Fruit fly (Drosophila melanogaster) whole organism, adult: ENCODE data around the gene Fdx2.
A peak's percentile ranks its signal among the peaks of the same experiment; 100 is the strongest.

Experiments used
- CG11617 ChIP-seq: fragments of 200-800 bp; sonication (Bioruptor generic); optimal IDR thresholded peaks from 2 replicates; lab custom pipeline; 2017; ENCODE audit warnings: mild to moderate bottlenecking, missing biosample characterization, missing genetic modification reagents, missing genetic modification characterization
- CG12768 ChIP-seq: fragments of 200-800 bp; sonication (Bioruptor generic); optimal IDR thresholded peaks from 2 replicates; lab custom pipeline; 2017; ENCODE audit warnings: missing biosample characterization, missing genetic modification characterization, mild to moderate bottlenecking, moderate library complexity, missing genetic modification reagents
- CG1620 ChIP-seq: fragments of 200-800 bp; sonication (Bioruptor generic); optimal IDR thresholded peaks from 2 replicates; lab custom pipeline; 2016; ENCODE audit warnings: missing biosample characterization, missing genetic modification characterization
- CG33017 ChIP-seq: fragments of 200-800 bp; sonication (Bioruptor generic); optimal IDR thresholded peaks from 2 replicates; lab custom pipeline; 2018; ENCODE audit warnings: missing biosample characterization, mild to moderate bottlenecking, missing genetic modification characterization, moderate library complexity
- CG5204 ChIP-seq: fragments of 200-800 bp; sonication (Bioruptor generic); optimal IDR thresholded peaks from 2 replicates; lab custom pipeline; 2016; ENCODE audit warnings: missing biosample characterization, missing genetic modification characterization
- CG7045 ChIP-seq: fragments of 200-800 bp; sonication (Bioruptor generic); optimal IDR thresholded peaks from 2 replicates; lab custom pipeline; 2017; ENCODE audit warnings: missing biosample characterization, mild to moderate bottlenecking, missing genetic modification characterization
- CG7101 ChIP-seq: fragments of 200-800 bp; sonication (Bioruptor generic); optimal IDR thresholded peaks from 2 replicates; lab custom pipeline; 2018; ENCODE audit warnings: missing biosample characterization, mild to moderate bottlenecking, missing genetic modification characterization, moderate library complexity
- Clk ChIP-seq: fragments of 200-800 bp; sonication (Bioruptor generic); optimal IDR thresholded peaks from 2 replicates; lab custom pipeline; 2017; ENCODE audit warnings: missing biosample characterization, missing genetic modification characterization
- cic ChIP-seq: fragments of 200-800 bp; sonication (Bioruptor generic); optimal IDR thresholded peaks from 2 replicates; lab custom pipeline; 2017; ENCODE audit warnings: missing biosample characterization, mild to moderate bottlenecking, missing genetic modification characterization, moderate library complexity
- cnc ChIP-seq, 2 experiments: fragments of >200 bp; optimal IDR thresholded peaks; 2 replicates each; lab custom pipeline; 2017
- kay ChIP-seq: fragments of 200-800 bp; sonication (Bioruptor generic); peaks from one replicate; lab custom pipeline; 2016; ENCODE audit warnings: missing biosample characterization, missing genetic modification characterization, borderline replicate concordance
- ovo ChIP-seq: fragments of 200-800 bp; sonication (Bioruptor generic); optimal IDR thresholded peaks from 2 replicates; lab custom pipeline; 2016; ENCODE audit warnings: missing biosample characterization, missing genetic modification characterization
- pad ChIP-seq: fragments of 200-800 bp; sonication (Bioruptor generic); optimal IDR thresholded peaks from 3 replicates; lab custom pipeline; 2017; ENCODE audit warnings: missing biosample characterization, missing genetic modification characterization, mild to moderate bottlenecking, moderate library complexity, missing genetic modification reagents

dm6 chr3L:4282627-4283026 is 9.7 kb upstream of the Fdx2 start, which contains the start of gene CG11583:
- TF ChIP-seq ovo (GFP tag; lab: Kevin White, UChicago) = peak; percentile 26
- no peak for TF ChIP-seq cnc (optimal IDR thresholded peaks at IDR 0.05; lab: Kevin White, UChicago)
- TF ChIP-seq CG7045 (GFP tag; lab: Kevin White, UChicago) = peak; percentile 19
- peak; percentile 72 for TF ChIP-seq CG7101 (tag; lab: Kevin White, UChicago)
- TF ChIP-seq CG12768 (GFP tag; lab: Kevin White, UChicago) = peak; percentile 52
- TF ChIP-seq pad (GFP tag; lab: Kevin White, UChicago) = peak; percentile 57
- TF ChIP-seq CG33017 (tag; lab: Kevin White, UChicago) = peak; percentile 7
- TF ChIP-seq CG11617 (GFP tag; lab: Kevin White, UChicago) = no peak
- TF ChIP-seq kay = no peak
- peak; percentile 24 for TF ChIP-seq cic (GFP tag; lab: Kevin White, UChicago)
- TF ChIP-seq CG5204 = no peak
- no peak for TF ChIP-seq Clk
- TF ChIP-seq CG1620 (GFP tag; lab: Kevin White, UChicago) = peak; percentile 76
